Worm (Caenorhabditis elegans): ENCODE data around the gene arrd-18.

- no peak for TF ChIP-seq unc-62 (GFP tag; optimal IDR thresholded peaks at IDR 0.05)
- no peak for TF ChIP-seq elt-1 (tag; optimal IDR thresholded peaks at IDR 0.05; ENCODE audit: borderline replicate concordance, insufficient read depth)
- TF ChIP-seq nhr-12 (tag; optimal IDR thresholded peaks at IDR 0.05): no peak
- TF ChIP-seq mab-5 (tag; optimal IDR thresholded peaks at IDR 0.05): no peak
- TF ChIP-seq nhr-28 (tag; optimal IDR thresholded peaks at IDR 0.05): no peak
- TF ChIP-seq ceh-39 (tag; optimal IDR thresholded peaks at IDR 0.05): no peak
- TF ChIP-seq lsy-2 (tag; optimal IDR thresholded peaks at IDR 0.05): no peak
- no peak for TF ChIP-seq pha-4 (tag; optimal IDR thresholded peaks at IDR 0.05)
- TF ChIP-seq unc-120 (tag; optimal IDR thresholded peaks at IDR 0.05; ENCODE audit: poor library complexity, severe bottlenecking): no peak
- no peak for TF ChIP-seq elt-3 (tag; optimal IDR thresholded peaks at IDR 0.05)
- no peak for TF ChIP-seq ces-1 (GFP tag; optimal IDR thresholded peaks at IDR 0.05)
- TF ChIP-seq snpc-4 (tag; optimal IDR thresholded peaks at IDR 0.05): no peak
- TF ChIP-seq tbx-8 (GFP tag; optimal IDR thresholded peaks at IDR 0.05): no peak
- TF ChIP-seq sem-2 (GFP tag; optimal IDR thresholded peaks at IDR 0.05): no peak
These were observed 29.0 kb downstream of the arrd-18 start, which contains the start of gene str-64 for ce11 chrV:3282957-3283356.
